Worm (Caenorhabditis elegans): ENCODE results near the gene mdt-30.

The mdt-30 gene

DNA sequence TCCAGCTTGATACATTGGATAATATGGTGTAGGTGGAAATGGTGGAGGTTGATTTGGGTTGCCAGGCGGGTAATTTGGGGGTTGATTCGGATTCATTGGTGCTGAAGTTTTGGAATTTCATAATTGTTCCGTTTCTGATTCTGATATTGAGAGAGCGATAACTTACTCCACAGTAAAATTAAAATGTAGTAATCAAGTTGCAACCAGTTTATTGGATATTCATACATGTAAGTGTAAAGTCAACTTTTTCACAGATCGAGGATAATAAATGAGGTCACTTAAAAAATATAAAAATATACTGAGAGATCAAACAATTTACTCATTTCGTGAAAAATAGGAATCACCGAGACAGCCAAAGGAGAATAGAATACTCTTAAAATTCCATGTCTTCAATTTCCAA lies at the start of gene mdt-30:
mdt-30 (minus strand) TSS at position 101 of the 400 bp plus-strand sequence.
- TF ChIP-seq aly-1 (tag; optimal IDR thresholded peaks at IDR 0.05): no peak

DNA sequence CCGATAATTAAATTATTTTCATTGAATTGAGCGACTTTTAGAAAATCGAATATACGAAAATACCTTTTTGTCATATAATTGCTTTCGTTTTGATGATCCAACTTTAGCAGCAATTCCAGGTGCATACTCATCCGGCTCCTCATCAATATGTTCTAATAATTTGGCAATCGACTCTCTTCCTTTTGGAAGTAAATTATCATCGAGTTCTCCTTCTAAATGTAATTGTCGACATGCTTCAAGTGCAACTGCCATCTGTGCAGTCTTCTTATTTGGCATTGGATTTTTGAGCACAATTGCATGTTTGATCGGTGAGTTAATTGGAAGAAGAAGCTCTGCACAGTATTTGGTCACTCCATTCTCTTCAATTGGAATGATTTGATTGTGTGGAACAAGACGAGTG lies 49.3 kb upstream of the mdt-30 start:
- TF ChIP-seq hmg-4 (GFP tag; optimal IDR thresholded peaks at IDR 0.05) (no peak), ceh-13 (GFP tag; optimal IDR thresholded peaks at IDR 0.05) (no peak), F13C5.2 (tag; optimal IDR thresholded peaks at IDR 0.05) (no peak), flt-1 (GFP tag; IDR thresholded peaks at IDR 0.05) (no peak), ama-1 (optimal IDR thresholded peaks at IDR 0.05) (no peak), tra-4 (tag; optimal IDR thresholded peaks at IDR 0.05) (no peak), tbx-11 (GFP tag; IDR thresholded peaks at IDR 0.05) (no peak), ets-7 (tag; optimal IDR thresholded peaks at IDR 0.05) (no peak), pes-1 (GFP tag; IDR thresholded peaks at IDR 0.05) (no peak), aly-1 (tag; optimal IDR thresholded peaks at IDR 0.05) (no peak), hmbx-1 (tag; optimal IDR thresholded peaks at IDR 0.05) (no peak), ceh-36 (tag; optimal IDR thresholded peaks at IDR 0.05) (no peak), hnd-1 (tag; optimal IDR thresholded peaks at IDR 0.05) (no peak), scrt-1 (GFP tag; IDR thresholded peaks at IDR 0.05) (no peak)

DNA sequence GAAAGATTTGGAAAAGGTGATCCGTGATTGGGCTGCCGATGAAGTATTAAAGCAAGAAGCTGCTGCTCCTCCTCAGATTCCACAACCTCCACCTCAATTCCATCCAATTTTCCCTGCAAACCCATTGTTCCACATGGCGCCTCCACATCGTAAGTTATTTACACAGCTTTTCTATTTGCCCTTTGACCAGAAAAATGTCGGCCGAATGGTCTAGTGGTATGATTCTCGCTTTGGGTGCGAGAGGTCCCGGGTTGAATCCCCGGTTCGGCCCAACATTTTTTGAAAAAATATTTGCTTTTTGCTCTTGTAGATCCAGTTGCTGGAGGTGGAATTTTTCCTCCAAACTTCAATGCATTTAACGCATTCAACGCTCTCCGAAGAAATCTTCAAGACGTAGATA lies 41.4 kb upstream of the mdt-30 start:
- TF ChIP-seq F13C5.2 (tag; optimal IDR thresholded peaks at IDR 0.05): no peak
- no peak for TF ChIP-seq B0310.2 (tag; optimal IDR thresholded peaks at IDR 0.05)
- no peak for TF ChIP-seq tra-4 (tag; optimal IDR thresholded peaks at IDR 0.05)
- 0 out of 2 replicates have a peak, but pooled peaks have one; percentile 8 for TF ChIP-seq scrt-1 (GFP tag; IDR thresholded peaks at IDR 0.05)
- no peak for TF ChIP-seq hnd-1 (tag; optimal IDR thresholded peaks at IDR 0.05)
- no peak for TF ChIP-seq hmbx-1 (tag; optimal IDR thresholded peaks at IDR 0.05)

DNA sequence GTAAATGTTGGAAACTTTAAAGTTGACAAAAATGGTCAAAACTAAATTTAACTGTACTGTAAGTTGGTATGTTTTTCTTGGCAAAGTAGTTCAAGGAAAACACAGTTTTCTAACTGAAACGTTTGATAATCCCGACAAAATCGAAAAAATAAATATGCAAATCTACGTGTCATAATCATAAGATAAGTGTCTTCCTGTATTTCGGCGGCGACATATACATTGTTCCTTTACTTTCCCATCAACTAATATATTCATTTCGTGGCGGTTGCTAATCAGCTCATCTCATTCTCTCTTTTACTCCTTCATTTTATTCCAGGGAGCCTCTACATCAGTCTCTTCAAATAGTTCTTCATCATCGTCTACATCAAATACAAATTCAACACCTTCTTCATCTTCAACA lies 40.0 kb upstream of the mdt-30 start:
- TF ChIP-seq F13C5.2 (tag; optimal IDR thresholded peaks at IDR 0.05) (no peak), tra-4 (tag; optimal IDR thresholded peaks at IDR 0.05) (no peak), ceh-13 (GFP tag; optimal IDR thresholded peaks at IDR 0.05) (no peak), ceh-36 (tag; optimal IDR thresholded peaks at IDR 0.05) (no peak), B0310.2 (tag; optimal IDR thresholded peaks at IDR 0.05) (no peak), tbx-37 (GFP tag; conservative IDR thresholded peaks at IDR 0.05) (no peak), sea-1 (GFP tag; conservative IDR thresholded peaks at IDR 0.05) (no peak)

DNA sequence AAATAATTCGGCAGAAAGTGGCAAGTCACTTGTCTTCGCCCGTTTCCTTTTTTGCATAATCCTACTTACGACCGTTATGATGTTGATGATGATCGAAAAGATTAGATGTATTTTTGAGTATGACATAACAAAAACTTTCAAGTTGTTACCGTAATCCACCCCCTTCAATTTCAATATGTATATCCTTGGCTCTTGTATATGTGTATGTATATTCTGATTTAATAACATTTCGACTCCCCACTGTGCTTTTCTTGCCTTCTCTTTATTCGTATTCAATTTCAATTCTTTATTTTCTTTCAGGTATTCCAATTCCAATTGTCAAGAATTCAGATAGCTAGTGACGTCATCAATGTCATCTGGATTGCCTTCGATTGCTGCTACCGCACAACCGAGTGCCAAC lies 39.1 kb upstream of the mdt-30 start, which contains the start of gene pros-1:
pros-1 (plus strand) TSS at position 301 of the 400 bp plus-strand sequence.
- no peak for TF ChIP-seq pes-1 (GFP tag; IDR thresholded peaks at IDR 0.05)
- no peak for TF ChIP-seq scrt-1 (GFP tag; IDR thresholded peaks at IDR 0.05)
- TF ChIP-seq sea-1 (GFP tag; conservative IDR thresholded peaks at IDR 0.05): no peak
- TF ChIP-seq ceh-36 (tag; optimal IDR thresholded peaks at IDR 0.05): no peak
- no peak for TF ChIP-seq aly-1 (tag; optimal IDR thresholded peaks at IDR 0.05)
- TF ChIP-seq B0310.2 (tag; optimal IDR thresholded peaks at IDR 0.05): no peak
- no peak for TF ChIP-seq ama-1 (optimal IDR thresholded peaks at IDR 0.05)
- TF ChIP-seq tbx-11 (GFP tag; IDR thresholded peaks at IDR 0.05): no peak
- no peak for TF ChIP-seq flt-1 (GFP tag; IDR thresholded peaks at IDR 0.05)
- no peak for TF ChIP-seq hmbx-1 (tag; optimal IDR thresholded peaks at IDR 0.05)
- TF ChIP-seq ceh-13 (GFP tag; optimal IDR thresholded peaks at IDR 0.05): no peak
- no peak for TF ChIP-seq F13C5.2 (tag; optimal IDR thresholded peaks at IDR 0.05)
- TF ChIP-seq hmg-4 (GFP tag; optimal IDR thresholded peaks at IDR 0.05): no peak
- TF ChIP-seq ets-7 (tag; optimal IDR thresholded peaks at IDR 0.05): no peak
- TF ChIP-seq hnd-1 (tag; optimal IDR thresholded peaks at IDR 0.05): no peak
- no peak for TF ChIP-seq tra-4 (tag; optimal IDR thresholded peaks at IDR 0.05)
- TF ChIP-seq tbx-37 (GFP tag; conservative IDR thresholded peaks at IDR 0.05): no peak

DNA sequence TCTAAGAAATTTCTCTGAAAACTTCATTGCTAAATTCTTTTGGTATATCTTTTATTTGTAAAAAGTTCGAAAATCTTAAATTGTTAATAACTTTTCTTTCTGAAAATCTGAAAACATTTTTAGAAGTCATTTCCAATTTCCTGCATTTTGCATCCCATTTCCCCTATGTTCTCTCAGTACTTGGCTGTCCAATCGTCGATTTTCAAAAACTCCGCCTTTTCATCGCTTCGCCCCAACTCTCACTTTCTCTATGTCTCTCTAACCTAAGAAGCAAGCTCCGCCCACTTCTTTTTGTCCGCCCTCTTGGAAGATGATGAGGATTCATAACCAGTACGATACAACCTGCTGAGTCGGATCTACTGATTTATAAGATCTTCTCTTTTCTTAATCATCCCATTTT lies 37.3 kb upstream of the mdt-30 start:
- TF ChIP-seq hmg-4 (GFP tag; optimal IDR thresholded peaks at IDR 0.05) (no peak), hmbx-1 (tag; optimal IDR thresholded peaks at IDR 0.05) (no peak), sea-1 (GFP tag; conservative IDR thresholded peaks at IDR 0.05) (no peak), tra-4 (tag; optimal IDR thresholded peaks at IDR 0.05) (no peak), aly-1 (tag; optimal IDR thresholded peaks at IDR 0.05) (no peak), ceh-13 (GFP tag; optimal IDR thresholded peaks at IDR 0.05) (no peak), ceh-36 (tag; optimal IDR thresholded peaks at IDR 0.05) (no peak), B0310.2 (tag; optimal IDR thresholded peaks at IDR 0.05) (no peak), ama-1 (optimal IDR thresholded peaks at IDR 0.05) (no peak), pes-1 (GFP tag; IDR thresholded peaks at IDR 0.05) (no peak), flt-1 (GFP tag; IDR thresholded peaks at IDR 0.05) (no peak), scrt-1 (GFP tag; IDR thresholded peaks at IDR 0.05) (no peak)

DNA sequence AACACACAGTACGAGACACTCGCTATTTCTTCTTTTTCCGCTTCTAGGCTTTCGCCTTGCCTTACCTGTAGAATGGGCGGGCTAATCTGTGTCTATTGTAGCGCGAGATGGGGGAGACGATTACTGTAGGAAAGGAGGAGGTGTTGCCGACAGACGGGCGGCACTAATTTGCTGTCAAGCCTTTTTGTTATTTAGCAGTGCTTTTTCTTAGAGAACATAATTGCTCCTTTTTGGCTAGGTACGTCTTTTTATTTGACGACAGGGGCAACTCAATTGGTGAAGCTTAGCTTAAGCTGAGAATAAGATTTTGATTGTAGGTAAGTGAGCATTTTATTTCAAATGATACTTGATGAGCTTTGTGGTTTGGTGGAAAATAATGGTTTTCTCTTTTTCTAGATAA lies 35.8 kb upstream of the mdt-30 start:
- TF ChIP-seq pes-1 (GFP tag; IDR thresholded peaks at IDR 0.05) (no peak), ceh-36 (tag; optimal IDR thresholded peaks at IDR 0.05) (no peak), flt-1 (GFP tag; IDR thresholded peaks at IDR 0.05) (no peak), tra-4 (tag; optimal IDR thresholded peaks at IDR 0.05) (no peak), ets-7 (tag; optimal IDR thresholded peaks at IDR 0.05) (no peak), aly-1 (tag; optimal IDR thresholded peaks at IDR 0.05) (no peak), sea-1 (GFP tag; conservative IDR thresholded peaks at IDR 0.05) (no peak), B0310.2 (tag; optimal IDR thresholded peaks at IDR 0.05) (no peak), tbx-11 (GFP tag; IDR thresholded peaks at IDR 0.05) (no peak), tbx-37 (GFP tag; conservative IDR thresholded peaks at IDR 0.05) (no peak), hmbx-1 (tag; optimal IDR thresholded peaks at IDR 0.05) (no peak), ama-1 (optimal IDR thresholded peaks at IDR 0.05) (no peak), hnd-1 (tag; optimal IDR thresholded peaks at IDR 0.05) (no peak), scrt-1 (GFP tag; IDR thresholded peaks at IDR 0.05) (no peak), F13C5.2 (tag; optimal IDR thresholded peaks at IDR 0.05) (no peak), hmg-4 (GFP tag; optimal IDR thresholded peaks at IDR 0.05) (no peak), ceh-13 (GFP tag; optimal IDR thresholded peaks at IDR 0.05) (no peak)

DNA sequence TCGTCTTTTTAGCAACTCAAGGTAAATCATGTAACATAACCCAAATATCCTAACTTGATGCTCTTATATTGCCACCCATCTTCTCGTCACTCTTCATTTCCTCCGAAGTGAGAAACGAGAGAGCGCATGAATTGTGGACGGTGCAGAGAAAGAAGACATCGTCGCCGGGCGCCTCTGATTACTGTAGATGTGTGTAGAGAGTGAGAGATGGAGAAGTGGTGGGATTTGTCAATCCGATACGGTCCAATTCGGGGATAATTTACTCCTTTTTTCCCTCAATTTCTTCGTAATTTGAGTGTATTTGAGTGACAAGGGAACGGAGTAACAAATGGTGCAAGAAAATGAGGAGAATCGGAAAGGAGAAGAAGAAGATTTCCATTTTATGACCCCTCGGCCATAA lies 33.3 kb upstream of the mdt-30 start:
- TF ChIP-seq tra-4 (tag; optimal IDR thresholded peaks at IDR 0.05) (no peak), hmg-4 (GFP tag; optimal IDR thresholded peaks at IDR 0.05) (no peak), tbx-11 (GFP tag; IDR thresholded peaks at IDR 0.05) (no peak), ceh-13 (GFP tag; optimal IDR thresholded peaks at IDR 0.05) (no peak), sea-1 (GFP tag; conservative IDR thresholded peaks at IDR 0.05) (no peak), hmbx-1 (tag; optimal IDR thresholded peaks at IDR 0.05) (no peak), scrt-1 (GFP tag; IDR thresholded peaks at IDR 0.05) (no peak), hnd-1 (tag; optimal IDR thresholded peaks at IDR 0.05) (no peak), ama-1 (optimal IDR thresholded peaks at IDR 0.05) (no peak), aly-1 (tag; optimal IDR thresholded peaks at IDR 0.05) (no peak), flt-1 (GFP tag; IDR thresholded peaks at IDR 0.05) (no peak), tbx-37 (GFP tag; conservative IDR thresholded peaks at IDR 0.05) (no peak), ceh-36 (tag; optimal IDR thresholded peaks at IDR 0.05) (no peak), ets-7 (tag; optimal IDR thresholded peaks at IDR 0.05) (no peak), pes-1 (GFP tag; IDR thresholded peaks at IDR 0.05) (no peak), F13C5.2 (tag; optimal IDR thresholded peaks at IDR 0.05) (no peak), B0310.2 (tag; optimal IDR thresholded peaks at IDR 0.05) (no peak)
